Fruit fly (Drosophila melanogaster): Measurements from ENCODE around the gene CG32191.

The CG32191 gene

DNA sequence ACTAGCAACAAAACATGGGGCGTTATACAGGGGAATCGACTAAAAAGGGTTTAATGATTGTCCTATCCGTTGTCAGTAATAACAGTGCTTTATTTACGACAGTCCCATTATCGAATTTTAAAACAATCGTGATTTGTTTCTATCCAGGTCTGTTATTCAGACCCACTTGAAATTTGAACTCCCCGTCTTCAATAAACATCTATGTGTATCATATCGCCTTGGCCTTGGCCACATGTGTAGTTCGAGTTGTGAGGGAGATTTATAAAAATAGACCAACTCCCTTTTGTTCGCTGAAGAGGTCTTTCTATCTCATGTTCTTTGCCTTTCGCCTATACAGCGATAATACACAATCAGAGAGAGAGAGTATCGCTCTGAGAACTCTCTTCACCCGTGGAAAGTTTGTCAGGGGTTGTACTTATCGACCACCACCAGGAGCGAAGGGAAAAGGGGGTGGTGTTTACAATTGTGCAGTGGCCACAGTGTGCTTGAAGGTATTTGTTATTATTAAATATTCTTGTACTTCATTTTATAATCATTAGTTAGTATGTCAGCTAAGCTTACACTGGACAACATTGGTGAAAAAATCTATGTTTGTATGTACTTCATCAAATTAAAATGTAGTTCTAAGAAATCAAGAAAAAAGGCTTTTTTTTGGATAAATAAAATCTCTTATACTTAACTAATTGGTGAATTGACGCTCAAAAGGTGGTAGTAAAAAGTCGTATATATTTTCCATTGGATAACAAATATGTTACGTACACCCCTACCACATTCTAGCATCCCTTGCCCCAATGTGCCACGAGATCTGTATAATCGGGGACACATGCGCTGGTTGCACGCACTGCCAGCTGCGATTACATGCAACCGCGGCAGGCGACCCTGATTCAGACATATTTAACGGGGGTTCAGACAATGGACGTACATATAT lies 51.5 kb downstream of the CG32191 start (continued):
- peak; percentile 80 for TF ChIP-seq Sox14 (GFP tag; optimal IDR thresholded peaks at IDR 0.05)
- TF ChIP-seq Ets21C (GFP tag; optimal IDR thresholded peaks at IDR 0.05) = peak; percentile 59
- TF ChIP-seq Sox102F (GFP tag; optimal IDR thresholded peaks at IDR 0.05) = peak; percentile 69
- TF ChIP-seq fd59A (GFP tag; optimal IDR thresholded peaks at IDR 0.05) = peak; percentile 71
- peak; percentile 60 for TF ChIP-seq Sox15 (GFP tag; optimal IDR thresholded peaks at IDR 0.05)
- peak; percentile 49 for TF ChIP-seq Blimp-1 (GFP tag; optimal IDR thresholded peaks at IDR 0.05)
- TF ChIP-seq CG10669 (GFP tag; optimal IDR thresholded peaks at IDR 0.05) = peak; percentile 79
- TF ChIP-seq Hr39 (GFP tag; optimal IDR thresholded peaks at IDR 0.05) = peak; percentile 68
- TF ChIP-seq lz (GFP tag; optimal IDR thresholded peaks at IDR 0.05) = peak; percentile 77
- peak; percentile 71 for TF ChIP-seq pdm3 (GFP tag; optimal IDR thresholded peaks at IDR 0.05)
- TF ChIP-seq CG11762 (GFP tag; optimal IDR thresholded peaks at IDR 0.05; ENCODE audit: insufficient read depth) = peak; percentile 79
- TF ChIP-seq CG15336 (GFP tag; IDR thresholded peaks at IDR 0.05) = no peak; the same call in 1 of the 2 replicates
- peak; percentile 73 for TF ChIP-seq Smox (GFP tag; optimal IDR thresholded peaks at IDR 0.05)
- TF ChIP-seq svp (GFP tag) = peak; percentile 93
- peak; percentile 80 for TF ChIP-seq CG10631 (GFP tag; optimal IDR thresholded peaks at IDR 0.05)
- peak; percentile 83 for TF ChIP-seq CG6808 (GFP tag; optimal IDR thresholded peaks at IDR 0.05)
- TF ChIP-seq CG6163 (GFP tag; IDR thresholded peaks at IDR 0.05) = no peak; the same call in 2 of the 3 replicates
